Worm (Caenorhabditis elegans) whole organism, L3 larva: ENCODE results near the gene Y116F11B.13.

Source experiments
- R02D3.7 ChIP-seq: fragments of 150-350 bp; optimal IDR thresholded peaks from 2 replicates; lab custom pipeline; 2014; ENCODE audit warnings: missing biosample characterization, missing genetic modification characterization
- ZK546.5 ChIP-seq: sonication (generic microtip); optimal IDR thresholded peaks from 2 replicates; lab custom pipeline; 2017; ENCODE audit warnings: missing biosample characterization, missing genetic modification characterization
- aly-2 ChIP-seq: fragments of 150-350 bp; optimal IDR thresholded peaks from 2 replicates; lab custom pipeline; 2014; ENCODE audit warnings: missing biosample characterization, missing genetic modification characterization
- ama-1 ChIP-seq: fragments of 150-350 bp; optimal IDR thresholded peaks from 2 replicates; lab custom pipeline; 2018
- ceh-16 ChIP-seq: sonication (generic microtip); optimal IDR thresholded peaks from 2 replicates; lab custom pipeline; 2017; ENCODE audit warnings: missing biosample characterization, missing genetic modification characterization
- ceh-28 ChIP-seq: fragments of 150-350 bp; optimal IDR thresholded peaks from 2 replicates; lab custom pipeline; 2014; ENCODE audit warnings: missing biosample characterization, missing genetic modification reagents, missing genetic modification characterization
- ceh-82 ChIP-seq: fragments of 150-350 bp; optimal IDR thresholded peaks from 2 replicates; lab custom pipeline; 2014; ENCODE audit warnings: missing biosample characterization, missing genetic modification characterization
- ceh-9 ChIP-seq: sonication (generic microtip); optimal IDR thresholded peaks from 2 replicates; lab custom pipeline; 2018; ENCODE audit warnings: missing biosample characterization, missing genetic modification characterization
- daf-12 ChIP-seq: fragments of 150-350 bp; optimal IDR thresholded peaks from 2 replicates; lab custom pipeline; 2014; ENCODE audit warnings: missing biosample characterization, missing genetic modification reagents, missing genetic modification characterization
- egl-5 ChIP-seq: fragments of 150-350 bp; optimal IDR thresholded peaks from 2 replicates; lab custom pipeline; 2017; ENCODE audit warnings: missing biosample characterization, missing genetic modification reagents, missing genetic modification characterization, inconsistent platforms
- elt-1 ChIP-seq: fragments of 150-350 bp; optimal IDR thresholded peaks from 2 replicates; lab custom pipeline; 2014; ENCODE audit warnings: missing biosample characterization, missing genetic modification characterization
- elt-2 ChIP-seq: sonication (generic microtip); optimal IDR thresholded peaks from 2 replicates; lab custom pipeline; 2016; ENCODE audit warnings: missing genetic modification reagents, mild to moderate bottlenecking, missing genetic modification characterization, missing compliant biosample characterization
- elt-3 ChIP-seq, 3 experiments: fragments of 150-350 bp in 1 of 3; sonication (generic microtip) in 2 of 3; optimal IDR thresholded peaks; 2 replicates in 2 of 3; 4 replicates in 1 of 3; lab custom pipeline; 2014 to 2017; ENCODE audit warnings: missing biosample characterization in 3 of 3, missing genetic modification characterization in 3 of 3
- eor-1 ChIP-seq, 2 experiments: fragments of 150-350 bp; optimal IDR thresholded peaks; 2 replicates each; lab custom pipeline; 2014 to 2018; ENCODE audit warnings: missing biosample characterization in 2 of 2, missing genetic modification characterization in 2 of 2
- fkh-10 ChIP-seq: sonication (generic microtip); optimal IDR thresholded peaks from 2 replicates; lab custom pipeline; 2017; ENCODE audit warnings: missing biosample characterization, missing genetic modification reagents, missing genetic modification characterization
- fkh-2 ChIP-seq: fragments of 150-350 bp; optimal IDR thresholded peaks from 2 replicates; lab custom pipeline; 2014; ENCODE audit warnings: missing biosample characterization, missing genetic modification reagents, missing genetic modification characterization
- fos-1 ChIP-seq: fragments of 150-350 bp; optimal IDR thresholded peaks from 2 replicates; lab custom pipeline; 2014; ENCODE audit warnings: missing biosample characterization, missing genetic modification characterization
- hmg-11 ChIP-seq: sonication (generic microtip); optimal IDR thresholded peaks from 2 replicates; lab custom pipeline; 2016; ENCODE audit warnings: missing genetic modification characterization, missing compliant biosample characterization
- jun-1 ChIP-seq: fragments of 150-350 bp; optimal IDR thresholded peaks from 2 replicates; lab custom pipeline; 2014; ENCODE audit warnings: missing biosample characterization, missing genetic modification reagents, missing genetic modification characterization
- lin-15B ChIP-seq: fragments of 150-350 bp; optimal IDR thresholded peaks from 2 replicates; lab custom pipeline; 2014; ENCODE audit warnings: missing biosample characterization, missing genetic modification characterization
- lin-39 ChIP-seq: fragments of 150-350 bp; optimal IDR thresholded peaks from 2 replicates; lab custom pipeline; 2018; ENCODE audit warnings: missing biosample characterization, missing genetic modification reagents, missing genetic modification characterization
- mdl-1 ChIP-seq: fragments of 150-350 bp; optimal IDR thresholded peaks from 2 replicates; lab custom pipeline; 2014; ENCODE audit warnings: missing biosample characterization, missing genetic modification characterization
- mml-1 ChIP-seq: fragments of 150-350 bp; sonication (generic microtip); optimal IDR thresholded peaks from 3 replicates; lab custom pipeline; 2014; ENCODE audit warnings: missing biosample characterization, missing genetic modification characterization
- nfya-1 ChIP-seq: sonication (generic microtip); optimal IDR thresholded peaks from 2 replicates; lab custom pipeline; 2017; ENCODE audit warnings: missing genetic modification characterization, mild to moderate bottlenecking, missing compliant biosample characterization, antibody characterized with exemption, moderate library complexity; ENCODE audit not compliant: insufficient read depth
- nhr-12 ChIP-seq: fragments of 150-350 bp; optimal IDR thresholded peaks from 2 replicates; lab custom pipeline; 2014; ENCODE audit warnings: missing biosample characterization, missing genetic modification characterization
- nhr-23 ChIP-seq: fragments of 150-350 bp; optimal IDR thresholded peaks from 2 replicates; lab custom pipeline; 2014; ENCODE audit warnings: missing biosample characterization, missing genetic modification reagents, missing genetic modification characterization
- nhr-25 ChIP-seq: sonication (generic microtip); optimal IDR thresholded peaks from 2 replicates; lab custom pipeline; 2017; ENCODE audit warnings: missing biosample characterization, missing genetic modification characterization
- nhr-43 ChIP-seq: sonication (generic microtip); optimal IDR thresholded peaks from 2 replicates; lab custom pipeline; 2016; ENCODE audit warnings: mild to moderate bottlenecking, missing genetic modification characterization, missing compliant biosample characterization; ENCODE audit not compliant: poor library complexity, severe bottlenecking
- nhr-67 ChIP-seq: fragments of 150-350 bp; optimal IDR thresholded peaks from 2 replicates; lab custom pipeline; 2014; ENCODE audit warnings: missing biosample characterization, missing genetic modification characterization
- nhr-76 ChIP-seq: fragments of 150-350 bp; sonication (generic microtip); optimal IDR thresholded peaks from 5 replicates; lab custom pipeline; 2014; ENCODE audit warnings: missing biosample characterization, missing genetic modification characterization
- nhr-77 ChIP-seq: fragments of 150-350 bp; optimal IDR thresholded peaks from 2 replicates; lab custom pipeline; 2014; ENCODE audit warnings: missing biosample characterization, missing genetic modification characterization
- pha-4 ChIP-seq: fragments of 150-350 bp; optimal IDR thresholded peaks from 2 replicates; lab custom pipeline; 2014; ENCODE audit warnings: missing biosample characterization, missing genetic modification reagents, missing genetic modification characterization
- pqm-1 ChIP-seq: fragments of 150-350 bp; optimal IDR thresholded peaks from 2 replicates; lab custom pipeline; 2017; ENCODE audit warnings: missing biosample characterization, missing genetic modification characterization, inconsistent platforms
- sea-2 ChIP-seq: fragments of 150-350 bp; sonication (generic microtip); optimal IDR thresholded peaks from 4 replicates; lab custom pipeline; 2014; ENCODE audit warnings: missing biosample characterization, missing genetic modification reagents, missing genetic modification characterization
- skn-1 ChIP-seq: fragments of 150-350 bp; optimal IDR thresholded peaks from 2 replicates; lab custom pipeline; 2014; ENCODE audit warnings: missing biosample characterization, missing genetic modification characterization
- snpc-4 ChIP-seq: fragments of 150-350 bp; optimal IDR thresholded peaks from 2 replicates; lab custom pipeline; 2014; ENCODE audit warnings: missing biosample characterization, missing genetic modification characterization
- tbx-2 ChIP-seq: sonication (generic microtip); optimal IDR thresholded peaks from 2 replicates; lab custom pipeline; 2016; ENCODE audit warnings: mild to moderate bottlenecking, missing genetic modification characterization, missing compliant biosample characterization
- unc-39 ChIP-seq: sonication (generic microtip); optimal IDR thresholded peaks from 4 replicates; lab custom pipeline; 2017; ENCODE audit warnings: missing biosample characterization, missing genetic modification characterization
- unc-62 ChIP-seq: fragments of 150-350 bp; sonication (generic microtip); optimal IDR thresholded peaks from 4 replicates; lab custom pipeline; 2014; ENCODE audit warnings: missing biosample characterization, missing genetic modification reagents, missing genetic modification characterization
- zag-1 ChIP-seq: fragments of 150-350 bp; optimal IDR thresholded peaks from 2 replicates; lab custom pipeline; 2014; ENCODE audit warnings: missing biosample characterization, missing genetic modification characterization
- ztf-11 ChIP-seq: fragments of 150-350 bp; optimal IDR thresholded peaks from 2 replicates; lab custom pipeline; 2014; ENCODE audit warnings: missing biosample characterization, missing genetic modification characterization
- ztf-4 ChIP-seq: fragments of 150-350 bp; optimal IDR thresholded peaks from 2 replicates; lab custom pipeline; 2014; ENCODE audit warnings: missing biosample characterization, missing genetic modification characterization

Y116F11B.13 gene

ce11 chrV:19857334-19857733, 25.7 kb upstream of the Y116F11B.13 start, which contains the start of gene Y116F11B.8:
Y116F11B.8 (plus strand) TSS chrV:19857634.
- TF ChIP-seq lin-39 (no peak), skn-1 (no peak), unc-62 (GFP tag; lab: Kevin White, UChicago) (no peak), nhr-77 (tag; lab: Kevin White, UChicago) (no peak), elt-3 (tag; optimal IDR thresholded peaks at IDR 0.05; lab: Kevin White, UChicago) (no peak), R02D3.7 (no peak), lin-15B (tag; lab: Kevin White, UChicago) (no peak), ceh-28 (tag; lab: Kevin White, UChicago) (no peak), nhr-12 (tag; lab: Kevin White, UChicago) (no peak), ceh-9 (no peak), sea-2 (GFP tag; lab: Kevin White, UChicago) (no peak), ceh-16 (tag; lab: Kevin White, UChicago) (no peak), fkh-10 (GFP tag; lab: Kevin White, UChicago) (no peak), eor-1 (tag; optimal IDR thresholded peaks at IDR 0.05; lab: Kevin White, UChicago) (no peak), zag-1 (tag; lab: Kevin White, UChicago) (no peak), nhr-67 (tag; lab: Kevin White, UChicago) (no peak), ceh-82 (tag; lab: Kevin White, UChicago) (no peak)

ce11 chrV:19860225-19860624, 22.8 kb upstream of the Y116F11B.13 start:
- no peak for TF ChIP-seq unc-39
- no peak for TF ChIP-seq nhr-25
- no peak for TF ChIP-seq elt-3 (tag; optimal IDR thresholded peaks at IDR 0.05; lab: Kevin White, UChicago)
- TF ChIP-seq pqm-1 (tag; lab: Kevin White, UChicago): no peak

- TF ChIP-seq R02D3.7 (no peak), nhr-23 (tag; lab: Kevin White, UChicago) (no peak), ceh-16 (tag; lab: Kevin White, UChicago) (no peak), ama-1 (lab: Kevin White, UChicago) (no peak), jun-1 (no peak), mml-1 (tag; lab: Kevin White, UChicago) (no peak), nhr-12 (tag; lab: Kevin White, UChicago) (no peak), nhr-25 (no peak), sea-2 (GFP tag; lab: Kevin White, UChicago) (no peak), elt-2 (no peak), lin-15B (tag; lab: Kevin White, UChicago) (no peak), elt-3 (tag; optimal IDR thresholded peaks at IDR 0.05; lab: Kevin White, UChicago) (no peak), snpc-4 (tag; lab: Kevin White, UChicago) (no peak), hmg-11 (tag; lab: Kevin White, UChicago) (no peak), daf-12 (tag; lab: Kevin White, UChicago) (no peak), aly-2 (no peak), nhr-76 (tag; lab: Kevin White, UChicago) (no peak), unc-62 (GFP tag; lab: Kevin White, UChicago) (no peak), nhr-77 (tag; lab: Kevin White, UChicago) (no peak)
Observed at ce11 chrV:19867883-19868282, 15.1 kb upstream of the Y116F11B.13 start, which contains the start of gene Y116F11B.9. Y116F11B.9 (minus strand) TSS chrV:19867983.

ce11 chrV:19895250-19895649, 12.2 kb downstream of the Y116F11B.13 start, which contains the start of gene gly-4:
gly-4 (minus strand) TSS chrV:19895350.
- TF ChIP-seq nfya-1 (tag; lab: Kevin White, UChicago) (no peak), egl-5 (no peak), eor-1 (tag; optimal IDR thresholded peaks at IDR 0.05; lab: Kevin White, UChicago) (no peak)

- TF ChIP-seq ztf-11 (no peak), eor-1 (tag; optimal IDR thresholded peaks at IDR 0.05; lab: Kevin White, UChicago) (no peak), ztf-4 (tag; lab: Kevin White, UChicago) (no peak), nhr-43 (no peak), jun-1 (no peak), unc-62 (GFP tag; lab: Kevin White, UChicago) (no peak), elt-1 (no peak), nhr-12 (tag; lab: Kevin White, UChicago) (no peak), elt-2 (no peak), sea-2 (GFP tag; lab: Kevin White, UChicago) (no peak), ZK546.5 (tag; lab: Kevin White, UChicago) (no peak), fkh-2 (tag; lab: Kevin White, UChicago) (peak; percentile 67), ceh-16 (tag; lab: Kevin White, UChicago) (no peak), ama-1 (lab: Kevin White, UChicago) (no peak), lin-39 (peak; percentile 35), pqm-1 (tag; lab: Kevin White, UChicago) (peak; percentile 6), fos-1 (tag; lab: Kevin White, UChicago) (no peak), daf-12 (tag; lab: Kevin White, UChicago) (no peak), egl-5 (peak; percentile 32), nfya-1 (tag; lab: Kevin White, UChicago) (peak; percentile 77), pha-4 (tag; lab: Kevin White, UChicago) (peak; percentile 57), mdl-1 (tag; lab: Kevin White, UChicago) (no peak), ceh-82 (tag; lab: Kevin White, UChicago) (no peak), elt-3 (tag; optimal IDR thresholded peaks at IDR 0.05; lab: Kevin White, UChicago) (no peak), R02D3.7 (no peak), ceh-9 (no peak), ceh-28 (tag; lab: Kevin White, UChicago) (no peak), lin-15B (tag; lab: Kevin White, UChicago) (peak; percentile 29), tbx-2 (tag; lab: Kevin White, UChicago) (no peak)
Observed at ce11 chrV:19897557-19897956, 14.5 kb downstream of the Y116F11B.13 start.
